Fruit fly (Drosophila melanogaster): ENCODE data around the gene Spg7.

Gene Spg7

dm6 chrX:2698064-2698894 is at the start of gene Spg7, which contains the start of gene Lint-O (continued):
- TF ChIP-seq Hr78 (GFP tag; optimal IDR thresholded peaks at IDR 0.05) (no peak), CG2129 (GFP tag; IDR thresholded peaks at IDR 0.05; ENCODE audit: partially characterized antibody) (peak; percentile 23; the same call in 1 of the 2 replicates), inv (GFP tag; IDR thresholded peaks at IDR 0.05; ENCODE audit: partially characterized antibody) (peak; percentile 53), CG2116 (GFP tag; optimal IDR thresholded peaks at IDR 0.05) (peak; percentile 63), CG18011 (GFP tag; optimal IDR thresholded peaks at IDR 0.05) (no peak), Dp (GFP tag; optimal IDR thresholded peaks at IDR 0.05) (peak; percentile 66), CG13287 (GFP tag; IDR thresholded peaks at IDR 0.05; ENCODE audit: partially characterized antibody) (peak; percentile 77), sens (GFP tag) (peak; percentile 52), hbn (GFP tag; IDR thresholded peaks at IDR 0.05; ENCODE audit: partially characterized antibody) (peak; percentile 44; the same call in 1 of the 2 replicates), CG7556 (GFP tag; optimal IDR thresholded peaks at IDR 0.05) (no peak), Doc3 (GFP tag; IDR thresholded peaks at IDR 0.05; ENCODE audit: partially characterized antibody) (peak; percentile 50; the same call in 2 of the 3 replicates), lilli (GFP tag; optimal IDR thresholded peaks at IDR 0.05) (no peak)

- peak; percentile 80 for TF ChIP-seq pum (GFP tag; optimal IDR thresholded peaks at IDR 0.05)
- peak; percentile 67 for TF ChIP-seq CG6254 (GFP tag; optimal IDR thresholded peaks at IDR 0.05)
- peak; percentile 89 to 92 for TF ChIP-seq dpn (GFP tag; optimal IDR thresholded peaks at IDR 0.05)
- TF ChIP-seq Sox102F (GFP tag; optimal IDR thresholded peaks at IDR 0.05): peak; percentile 93
- peak; percentile 61 for TF ChIP-seq CG10274 (GFP tag; optimal IDR thresholded peaks at IDR 0.05)
- TF ChIP-seq tap (tag; optimal IDR thresholded peaks at IDR 0.05): peak; percentile 93
- peak; percentile 86 for TF ChIP-seq Mrtf (GFP tag; IDR thresholded peaks at IDR 0.05)
- peak; percentile 91 for TF ChIP-seq CG11456 (GFP tag; IDR thresholded peaks at IDR 0.05)
- TF ChIP-seq Mes4 (GFP tag; optimal IDR thresholded peaks at IDR 0.05): peak; percentile 76
- no peak for TF ChIP-seq ato (GFP tag; IDR thresholded peaks at IDR 0.05; ENCODE audit: partially characterized antibody)
- peak; percentile 79 for TF ChIP-seq slp2 (GFP tag; optimal IDR thresholded peaks at IDR 0.05)
- no peak for TF ChIP-seq Doc3 (GFP tag; IDR thresholded peaks at IDR 0.05; ENCODE audit: partially characterized antibody)
- TF ChIP-seq chinmo (GFP tag; IDR thresholded peaks at IDR 0.05; ENCODE audit: partially characterized antibody): no peak
- peak; percentile 63 for TF ChIP-seq CG12236 (GFP tag; optimal IDR thresholded peaks at IDR 0.05)
- TF ChIP-seq CG10147 (GFP tag; optimal IDR thresholded peaks at IDR 0.05): peak; percentile 88
- peak; percentile 85 for TF ChIP-seq D19A (tag; optimal IDR thresholded peaks at IDR 0.05)
- TF ChIP-seq luna (GFP tag; optimal IDR thresholded peaks at IDR 0.05): peak; percentile 84
- peak; percentile 94 for TF ChIP-seq CG12071 (GFP tag; optimal IDR thresholded peaks at IDR 0.05)
- TF ChIP-seq repo (GFP tag; optimal IDR thresholded peaks at IDR 0.05): peak; percentile 86
- peak; percentile 81 for TF ChIP-seq CG11398 (GFP tag; optimal IDR thresholded peaks at IDR 0.05)
- TF ChIP-seq CG11723 (GFP tag; optimal IDR thresholded peaks at IDR 0.05): peak; percentile 77
- peak; percentile 73 for TF ChIP-seq CG1024 (GFP tag; IDR thresholded peaks at IDR 0.05)
- TF ChIP-seq NC2β (GFP tag; optimal IDR thresholded peaks at IDR 0.05): peak; percentile 82
- no peak for TF ChIP-seq CG17186 (GFP tag; optimal IDR thresholded peaks at IDR 0.05)
- TF ChIP-seq CG13123 (GFP tag; optimal IDR thresholded peaks at IDR 0.05): peak; percentile 71
- peak; percentile 52 for TF ChIP-seq CG8359 (GFP tag; optimal IDR thresholded peaks at IDR 0.05; ENCODE audit: borderline replicate concordance)
- no peak for TF ChIP-seq Hr39 (optimal IDR thresholded peaks at IDR 0.05)
- TF ChIP-seq Doc2 (GFP tag; IDR thresholded peaks at IDR 0.05): 0 out of 2 replicates have a peak, but pooled peaks have one; percentile 21
- peak; percentile 76 for TF ChIP-seq GATAe (GFP tag; conservative IDR thresholded peaks at IDR 0.05)
- TF ChIP-seq CG17802 (tag; optimal IDR thresholded peaks at IDR 0.05): peak; percentile 59
- TF ChIP-seq Meics (GFP tag; optimal IDR thresholded peaks at IDR 0.05): peak; percentile 94
- peak; percentile 93 for TF ChIP-seq CG8924 (tag; optimal IDR thresholded peaks at IDR 0.05)
- TF ChIP-seq en (GFP tag; optimal IDR thresholded peaks at IDR 0.05): peak; percentile 87
- peak; percentile 89 for TF ChIP-seq schlank (tag; optimal IDR thresholded peaks at IDR 0.05)
- TF ChIP-seq BEAF-32 (GFP tag; optimal IDR thresholded peaks at IDR 0.05): no peak
- peak; percentile 63 for TF ChIP-seq CG7928 (GFP tag; optimal IDR thresholded peaks at IDR 0.05)
Observed at dm6 chrX:2744042-2744441, 46.0 kb upstream of the Spg7 start, which contains the start of gene Syx4. Gene Syx4 (minus strand): TSS chrX:2744076.

Measured in whole organism, embryonic.